Fruit fly (Drosophila melanogaster) whole organism, pupa: ENCODE results near the gene CG11267.

Experiments used
- CG10348 ChIP-seq: fragments of 200-800 bp; sonication (Bioruptor generic); IDR thresholded peaks from 2 replicates; pipeline ENCODE4 v1.3.6; 2022; ENCODE audit warnings: missing biosample characterization, missing genetic modification characterization
- CG12605 ChIP-seq: fragments of 200-800 bp; sonication (Bioruptor generic); IDR thresholded peaks from 2 replicates; pipeline ENCODE4 v1.3.6; 2022; ENCODE audit warnings: missing biosample characterization, missing genetic modification characterization
- CG13204 ChIP-seq: fragments of 200-800 bp; sonication (Bioruptor generic); optimal IDR thresholded peaks from 2 replicates; lab custom pipeline; 2018; ENCODE audit warnings: missing biosample characterization, mild to moderate bottlenecking, missing genetic modification characterization, moderate library complexity
- CG14655 ChIP-seq: fragments of 200-800 bp; sonication (Bioruptor generic); optimal IDR thresholded peaks from 3 replicates; lab custom pipeline; 2017; ENCODE audit warnings: mild to moderate bottlenecking, missing biosample characterization, missing genetic modification reagents, missing genetic modification characterization
- CG15710 ChIP-seq: fragments of 200-800 bp; sonication (Bioruptor generic); optimal IDR thresholded peaks from 2 replicates; lab custom pipeline; 2018; ENCODE audit warnings: missing biosample characterization, mild to moderate bottlenecking, missing genetic modification characterization, moderate library complexity
- CG17806 ChIP-seq: fragments of 200-800 bp; sonication (Bioruptor generic); optimal IDR thresholded peaks from 2 replicates; lab custom pipeline; 2018; ENCODE audit warnings: missing biosample characterization, mild to moderate bottlenecking, missing genetic modification characterization, moderate library complexity
- CG32121 ChIP-seq: fragments of 200-800 bp; sonication (Bioruptor generic); IDR thresholded peaks from 2 replicates; pipeline ENCODE4 v1.3.6; 2022; ENCODE audit warnings: missing biosample characterization, missing genetic modification characterization
- CG34367 ChIP-seq: fragments of 200-800 bp; sonication (Bioruptor generic); optimal IDR thresholded peaks from 2 replicates; lab custom pipeline; 2018; ENCODE audit warnings: missing biosample characterization, mild to moderate bottlenecking, missing genetic modification characterization
- CG4496 ChIP-seq: fragments of 200-800 bp; sonication (Bioruptor generic); IDR thresholded peaks from 3 replicates; pipeline ENCODE4 v1.3.6; 2022; ENCODE audit warnings: missing biosample characterization, missing genetic modification characterization
- CG8159 ChIP-seq: fragments of 200-800 bp; sonication (Bioruptor generic); optimal IDR thresholded peaks from 3 replicates; lab custom pipeline; 2018; ENCODE audit warnings: missing biosample characterization, mild to moderate bottlenecking, missing genetic modification characterization, moderate library complexity
- CG8301 ChIP-seq: fragments of 200-800 bp; sonication (Bioruptor generic); optimal IDR thresholded peaks from 2 replicates; lab custom pipeline; 2018; ENCODE audit warnings: missing biosample characterization, mild to moderate bottlenecking, missing genetic modification characterization
- CG9948 ChIP-seq: fragments of 200-800 bp; sonication (Bioruptor generic); optimal IDR thresholded peaks from 2 replicates; lab custom pipeline; 2018; ENCODE audit warnings: missing biosample characterization, mild to moderate bottlenecking, missing genetic modification characterization, moderate library complexity
- D1 ChIP-seq: fragments of 200-800 bp; sonication (Bioruptor generic); optimal IDR thresholded peaks from 2 replicates; lab custom pipeline; 2018; ENCODE audit warnings: missing biosample characterization, mild to moderate bottlenecking, missing genetic modification characterization, moderate library complexity
- Ets98B ChIP-seq: fragments of 200-800 bp; sonication (Bioruptor generic); IDR thresholded peaks from 2 replicates; pipeline ENCODE4 v1.3.6; 2022; ENCODE audit warnings: missing biosample characterization, missing genetic modification characterization
- Pif1A ChIP-seq: fragments of 200-800 bp; sonication (Bioruptor generic); optimal IDR thresholded peaks from 3 replicates; lab custom pipeline; 2016; ENCODE audit warnings: missing biosample characterization, missing genetic modification characterization
- Pif1B ChIP-seq: fragments of 200-800 bp; sonication (Bioruptor generic); optimal IDR thresholded peaks from 3 replicates; lab custom pipeline; 2016; ENCODE audit warnings: missing biosample characterization, missing genetic modification characterization
- Snoo ChIP-seq: fragments of 200-800 bp; sonication (Bioruptor generic); optimal IDR thresholded peaks from 3 replicates; lab custom pipeline; 2017; ENCODE audit warnings: missing biosample characterization, mild to moderate bottlenecking, missing genetic modification characterization, inconsistent platforms
- fd96Ca ChIP-seq: fragments of 200-800 bp; sonication (Bioruptor generic); IDR thresholded peaks from 3 replicates; pipeline ENCODE4 v1.3.6; 2022; ENCODE audit warnings: missing biosample characterization, missing genetic modification characterization
- gl ChIP-seq: fragments of 200-800 bp; sonication (Bioruptor generic); optimal IDR thresholded peaks from 2 replicates; lab custom pipeline; 2018; ENCODE audit warnings: missing biosample characterization, mild to moderate bottlenecking, missing genetic modification characterization
- rn ChIP-seq: fragments of 200-800 bp; sonication (Bioruptor generic); IDR thresholded peaks from 2 replicates; pipeline ENCODE4 v1.3.6; 2022; ENCODE audit warnings: missing biosample characterization, missing genetic modification characterization

CG11267 gene

DNA sequence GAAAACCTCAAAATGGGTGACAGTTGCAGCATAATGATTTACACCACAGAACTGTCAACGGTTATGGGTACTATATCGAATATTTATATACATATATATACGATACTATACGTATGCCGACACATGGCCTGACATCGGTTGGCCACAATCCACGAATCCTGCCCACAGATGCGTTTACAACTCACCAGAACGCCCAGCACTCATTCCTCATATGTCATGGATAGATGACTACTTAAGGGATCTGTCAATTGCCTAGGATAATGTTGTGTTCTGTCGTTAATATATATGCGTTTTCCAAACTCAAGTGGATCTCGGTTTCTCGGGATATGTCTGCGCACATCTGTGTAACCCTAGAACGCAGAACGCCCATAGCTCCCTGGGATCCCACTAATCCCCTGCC, 42.6 kb downstream of the CG11267 start:
- no peak for TF ChIP-seq CG12605
- no peak for TF ChIP-seq CG15710 (tag; lab: Kevin White, UChicago)

DNA sequence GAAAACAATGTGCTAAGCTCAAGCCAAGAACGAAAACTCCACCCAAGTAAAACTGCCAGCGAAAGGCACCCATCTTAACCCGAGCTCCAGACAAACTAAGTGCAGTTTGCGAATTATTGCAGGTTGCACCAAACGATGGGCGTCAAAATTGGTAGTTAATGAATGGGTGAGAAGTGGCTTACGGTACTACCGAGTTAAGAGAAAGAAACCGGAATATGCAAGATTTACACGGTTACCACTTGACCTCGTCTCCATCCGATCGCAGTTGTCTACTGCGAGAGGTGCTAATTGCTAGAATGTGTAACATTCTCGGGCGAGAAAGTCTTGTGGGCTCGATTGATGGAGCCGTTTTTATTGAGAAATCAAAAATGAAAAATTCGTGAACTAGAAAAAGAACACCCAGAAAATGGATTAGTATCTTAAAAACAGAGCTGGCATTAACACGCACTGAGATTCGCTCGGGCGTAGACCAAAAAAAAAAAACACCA, 45.5 kb downstream of the CG11267 start, which contains the start of the genes CG14115 and CG34428:
Gene CG14115 (minus strand): TSS at position 101 of the 488 bp plus-strand sequence.
Gene CG34428 (plus strand): TSS at position 438 of the 488 bp plus-strand sequence.
- TF ChIP-seq CG10348 (GFP tag; lab: Robert Waterston, UW) (no peak), CG14655 (GFP tag; lab: Kevin White, UChicago) (no peak), fd96Ca (GFP tag; lab: Robert Waterston, UW) (no peak), CG9948 (tag; lab: Kevin White, UChicago) (no peak), Ets98B (GFP tag; lab: Robert Waterston, UW) (no peak), CG4496 (no peak)

dm6 chr3L:13062746-13063145, 46.9 kb downstream of the CG11267 start, which contains the start of gene CG34429:
CG34429 (plus strand) TSS chr3L:13063046.
- TF ChIP-seq CG13204 (GFP tag; lab: Kevin White, UChicago) (no peak), CG14655 (GFP tag; lab: Kevin White, UChicago) (no peak), CG8159 (tag; lab: Kevin White, UChicago) (no peak), CG12605 (no peak), Snoo (tag; lab: Kevin White, UChicago) (no peak), Ets98B (GFP tag; lab: Robert Waterston, UW) (no peak), fd96Ca (GFP tag; lab: Robert Waterston, UW) (no peak), rn (no peak), Pif1A (no peak), gl (tag; lab: Kevin White, UChicago) (no peak), CG10348 (GFP tag; lab: Robert Waterston, UW) (no peak)
- TF ChIP-seq, all 21 proteins: peak for 0

- TF ChIP-seq Ets98B (GFP tag; lab: Robert Waterston, UW) (no peak), CG32121 (GFP tag; lab: Robert Waterston, UW) (no peak), CG17806 (tag; lab: Kevin White, UChicago) (no peak), CG10348 (GFP tag; lab: Robert Waterston, UW) (no peak), CG14655 (GFP tag; lab: Kevin White, UChicago) (no peak)
These were observed 48.5 kb downstream of the CG11267 start for dm6 chr3L:13064346-13064745.

dm6 chr3L:13064935-13065334, 49.1 kb downstream of the CG11267 start:
- TF ChIP-seq Snoo (tag; lab: Kevin White, UChicago): no peak
- TF ChIP-seq CG4496: no peak
- no peak for TF ChIP-seq CG10348 (GFP tag; lab: Robert Waterston, UW)
- no peak for TF ChIP-seq Pif1B (GFP tag; lab: Kevin White, UChicago)
- TF ChIP-seq CG34367 (tag; lab: Kevin White, UChicago): no peak
- TF ChIP-seq rn: no peak
- no peak for TF ChIP-seq CG15710 (tag; lab: Kevin White, UChicago)
- TF ChIP-seq CG32121 (GFP tag; lab: Robert Waterston, UW): no peak
- no peak for TF ChIP-seq CG13204 (GFP tag; lab: Kevin White, UChicago)
- no peak for TF ChIP-seq fd96Ca (GFP tag; lab: Robert Waterston, UW)
- TF ChIP-seq D1 (tag; lab: Kevin White, UChicago): no peak
- no peak for TF ChIP-seq CG17806 (tag; lab: Kevin White, UChicago)
- TF ChIP-seq, all 21 proteins: peak for 0

DNA sequence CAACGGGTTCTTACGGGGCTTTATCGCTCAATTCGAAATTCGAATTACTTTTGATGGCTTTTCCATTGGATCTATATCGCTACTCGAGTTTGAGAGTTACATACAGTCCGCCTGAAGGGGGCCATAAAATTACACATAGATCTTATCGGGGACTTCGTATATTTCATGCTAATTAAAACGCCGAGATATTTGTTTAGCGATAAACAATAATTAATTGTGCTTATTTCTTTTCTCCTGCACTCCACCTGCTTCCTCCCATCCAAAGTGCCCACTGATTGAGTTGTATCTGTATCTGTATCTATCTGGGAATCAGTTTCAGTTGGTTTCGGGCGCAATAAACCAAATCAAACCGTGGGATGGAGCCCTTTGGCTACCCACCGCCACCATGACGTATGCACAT, 49.8 kb downstream of the CG11267 start:
- no peak for TF ChIP-seq Pif1A
- TF ChIP-seq, all 21 proteins: peak for 0

- TF ChIP-seq CG13204 (GFP tag; lab: Kevin White, UChicago): no peak
- peak; percentile 50 for TF ChIP-seq CG9948 (tag; lab: Kevin White, UChicago)
- no peak for TF ChIP-seq CG4496
- TF ChIP-seq CG8301: peak; percentile 40
- peak; percentile 44 for TF ChIP-seq CG17806 (tag; lab: Kevin White, UChicago)
- TF ChIP-seq CG34367 (tag; lab: Kevin White, UChicago): peak; percentile 27
- TF ChIP-seq Pif1A: peak; percentile 28
- peak; percentile 52 for TF ChIP-seq CG8159 (tag; lab: Kevin White, UChicago)
- peak; percentile 31 for TF ChIP-seq CG14655 (GFP tag; lab: Kevin White, UChicago)
- TF ChIP-seq CG15710 (tag; lab: Kevin White, UChicago): peak; percentile 31
These were observed 50.4 kb downstream of the CG11267 start for dm6 chr3L:13066220-13066619.
